Worm (Caenorhabditis elegans) whole organism, L4 larva: ENCODE results near the gene T22B3.3.

ENCODE experiments used
- D1046.2 ChIP-seq: fragments of 200-800 bp; sonication (Bioruptor generic); IDR thresholded peaks from 2 replicates; pipeline ENCODE4 v1.3.6; 2022; ENCODE audit warnings: missing genetic modification characterization, missing compliant biosample characterization
- F10B5.3 ChIP-seq: sonication (generic microtip); optimal IDR thresholded peaks from 2 replicates; lab custom pipeline; 2016; ENCODE audit warnings: mild to moderate bottlenecking, missing genetic modification characterization, missing compliant biosample characterization
- F49E8.2 ChIP-seq: sonication (generic microtip); optimal IDR thresholded peaks from 2 replicates; lab custom pipeline; 2016; ENCODE audit warnings: missing compliant biosample characterization, mild to moderate bottlenecking, missing genetic modification characterization, borderline replicate concordance
- Y48G9A.11 ChIP-seq: fragments of 200-800 bp; sonication (Bioruptor generic); IDR thresholded peaks from 2 replicates; pipeline ENCODE4 v1.3.6; 2022; ENCODE audit warnings: missing genetic modification reagents, missing genetic modification characterization, missing compliant biosample characterization
- Y5F2A.4 ChIP-seq: fragments of 200-800 bp; sonication (Bioruptor generic); optimal IDR thresholded peaks from 2 replicates; lab custom pipeline; 2018; ENCODE audit warnings: mild to moderate bottlenecking, missing genetic modification characterization, missing compliant biosample characterization
- aha-1 ChIP-seq: fragments of 150-350 bp; peaks from one replicate; lab custom pipeline; 2014; ENCODE audit warnings: missing biosample characterization, missing genetic modification characterization
- arid-1 ChIP-seq: fragments of 200-800 bp; sonication (Bioruptor generic); conservative IDR thresholded peaks from 2 replicates; pipeline ENCODE4 v1.3.6; 2022; ENCODE audit warnings: missing genetic modification reagents, missing genetic modification characterization, missing compliant biosample characterization
- ceh-32 ChIP-seq: sonication (generic microtip); optimal IDR thresholded peaks from 2 replicates; lab custom pipeline; 2016; ENCODE audit warnings: mild to moderate bottlenecking, missing genetic modification characterization, missing compliant biosample characterization; ENCODE audit not compliant: poor library complexity
- ces-1 ChIP-seq: fragments of 150-350 bp; sonication (generic microtip); optimal IDR thresholded peaks from 4 replicates; lab custom pipeline; 2014; ENCODE audit warnings: missing biosample characterization, missing genetic modification reagents, missing genetic modification characterization
- daf-16 ChIP-seq, 3 experiments: sonication (generic microtip); optimal IDR thresholded peaks; 2 replicates each; lab custom pipeline; 2016 to 2017; ENCODE audit warnings: missing genetic modification characterization in 3 of 3, missing genetic modification reagents in 3 of 3, mild to moderate bottlenecking in 2 of 3, missing compliant biosample characterization in 2 of 3, missing biosample characterization in 1 of 3, moderate library complexity in 1 of 3
- duxl-1 ChIP-seq: sonication (generic microtip); optimal IDR thresholded peaks from 2 replicates; lab custom pipeline; 2016; ENCODE audit warnings: mild to moderate bottlenecking, missing genetic modification characterization, moderate library complexity, missing compliant biosample characterization; ENCODE audit not compliant: poor library complexity
- dve-1 ChIP-seq: sonication (generic microtip); optimal IDR thresholded peaks from 2 replicates; lab custom pipeline; 2017; ENCODE audit warnings: antibody characterized with exemption, mild to moderate bottlenecking, missing genetic modification characterization, missing compliant biosample characterization; ENCODE audit not compliant: insufficient read depth
- egl-43 ChIP-seq: fragments of 200-800 bp; sonication (Bioruptor generic); IDR thresholded peaks from 2 replicates; pipeline ENCODE4 v1.3.6; 2022; ENCODE audit warnings: missing genetic modification reagents, missing genetic modification characterization, missing compliant biosample characterization
- hlh-11 ChIP-seq: fragments of 200-800 bp; sonication (Bioruptor generic); optimal IDR thresholded peaks from 2 replicates; lab custom pipeline; 2018; ENCODE audit warnings: mild to moderate bottlenecking, missing genetic modification characterization, missing compliant biosample characterization
- hlh-30 ChIP-seq: sonication (generic microtip); optimal IDR thresholded peaks from 2 replicates; lab custom pipeline; 2017; ENCODE audit warnings: antibody characterized with exemption, mild to moderate bottlenecking, missing genetic modification characterization, missing compliant biosample characterization; ENCODE audit not compliant: insufficient read depth
- lin-29 ChIP-seq: fragments of 200-800 bp; sonication (Bioruptor generic); IDR thresholded peaks from 2 replicates; pipeline ENCODE4 v1.3.6; 2022; ENCODE audit warnings: missing genetic modification reagents, missing genetic modification characterization, missing compliant biosample characterization
- lsy-2 ChIP-seq, 2 experiments: fragments of 150-350 bp in 1 of 2; sonication (generic microtip) in 1 of 2; optimal IDR thresholded peaks; 2 replicates each; lab custom pipeline; 2014 to 2017; ENCODE audit warnings: missing biosample characterization in 2 of 2, missing genetic modification characterization in 2 of 2
- mxl-2 ChIP-seq: fragments of 200-800 bp; sonication (Bioruptor generic); conservative IDR thresholded peaks from 2 replicates; pipeline ENCODE4 v1.3.6; 2022; ENCODE audit warnings: missing genetic modification reagents, missing genetic modification characterization, missing compliant biosample characterization
- nhr-11 ChIP-seq: fragments of 150-350 bp; optimal IDR thresholded peaks from 2 replicates; lab custom pipeline; 2014; ENCODE audit warnings: missing biosample characterization, missing genetic modification characterization
- nhr-237 ChIP-seq: sonication (generic microtip); optimal IDR thresholded peaks from 2 replicates; lab custom pipeline; 2017; ENCODE audit warnings: missing biosample characterization, missing genetic modification characterization
- nhr-25 ChIP-seq: sonication (generic microtip); optimal IDR thresholded peaks from 2 replicates; lab custom pipeline; 2017; ENCODE audit warnings: missing genetic modification characterization, mild to moderate bottlenecking, missing compliant biosample characterization, antibody characterized with exemption, moderate library complexity, borderline replicate concordance; ENCODE audit not compliant: insufficient read depth
- nhr-28 ChIP-seq: fragments of 150-350 bp; optimal IDR thresholded peaks from 2 replicates; lab custom pipeline; 2014; ENCODE audit warnings: missing biosample characterization, missing genetic modification characterization
- nhr-42 ChIP-seq: fragments of 200-800 bp; sonication (Bioruptor generic); IDR thresholded peaks from 2 replicates; pipeline ENCODE4 v1.3.6; 2022; ENCODE audit warnings: missing genetic modification characterization, missing compliant biosample characterization
- nhr-48 ChIP-seq: sonication (generic microtip); optimal IDR thresholded peaks from 2 replicates; lab custom pipeline; 2016; ENCODE audit warnings: mild to moderate bottlenecking, missing genetic modification characterization, missing compliant biosample characterization
- nhr-6 ChIP-seq: fragments of 150-350 bp; optimal IDR thresholded peaks from 2 replicates; lab custom pipeline; 2014; ENCODE audit warnings: missing biosample characterization, missing genetic modification characterization
- nhr-77 ChIP-seq: fragments of 150-350 bp; optimal IDR thresholded peaks from 2 replicates; lab custom pipeline; 2014; ENCODE audit warnings: missing biosample characterization, missing genetic modification characterization
- pha-4 ChIP-seq, 2 experiments: fragments of 150-350 bp in 1 of 2; fragments of 200-800 bp in 1 of 2; sonication (Bioruptor generic) in 1 of 2; IDR thresholded peaks in 1 of 2; optimal IDR thresholded peaks in 1 of 2; 2 replicates each; pipeline versions ENCODE4 v1.3.6 to Lab custom; 2014 to 2022; ENCODE audit warnings: missing genetic modification characterization in 2 of 2, missing genetic modification reagents in 2 of 2, missing biosample characterization in 1 of 2, missing compliant biosample characterization in 1 of 2
- php-3 ChIP-seq: fragments of 200-800 bp; sonication (Bioruptor generic); IDR thresholded peaks from 2 replicates; pipeline ENCODE4 v1.3.6; 2022; ENCODE audit warnings: missing genetic modification reagents, missing genetic modification characterization, missing compliant biosample characterization
- pqm-1 ChIP-seq: sonication (generic microtip); optimal IDR thresholded peaks from 2 replicates; lab custom pipeline; 2017; ENCODE audit warnings: missing biosample characterization, missing genetic modification characterization
- saeg-2 ChIP-seq: fragments of 200-800 bp; sonication (Bioruptor generic); IDR thresholded peaks from 2 replicates; pipeline ENCODE4 v1.3.6; 2022; ENCODE audit warnings: missing genetic modification reagents, missing genetic modification characterization, missing compliant biosample characterization
- snpc-1.2 ChIP-seq: fragments of 200-800 bp; sonication (Bioruptor generic); IDR thresholded peaks from 2 replicates; pipeline ENCODE4 v1.3.6; 2022; ENCODE audit warnings: missing genetic modification reagents, missing genetic modification characterization, missing compliant biosample characterization
- snpc-4 ChIP-seq: fragments of 150-350 bp; optimal IDR thresholded peaks from 2 replicates; lab custom pipeline; 2014; ENCODE audit warnings: missing biosample characterization, missing genetic modification characterization
- unc-62 ChIP-seq, 3 experiments: fragments of 150-350 bp in 1 of 3; sonication (generic microtip); optimal IDR thresholded peaks in 2 of 3; peaks in 1 of 3; 1 replicate in 1 of 3; 2 replicates in 2 of 3; lab custom pipeline; 2014 to 2017; ENCODE audit warnings: missing biosample characterization in 3 of 3, missing genetic modification characterization in 3 of 3, missing genetic modification reagents in 3 of 3, missing genotype in 1 of 3
- zfp-2 ChIP-seq: sonication (generic microtip); optimal IDR thresholded peaks from 2 replicates; lab custom pipeline; 2016; ENCODE audit warnings: mild to moderate bottlenecking, missing genetic modification characterization, missing compliant biosample characterization
- zfp-3 ChIP-seq: fragments of 200-800 bp; sonication (Bioruptor generic); conservative IDR thresholded peaks from 2 replicates; pipeline ENCODE4 v1.3.6; 2022; ENCODE audit warnings: missing genetic modification reagents, missing genetic modification characterization, missing compliant biosample characterization
- zip-2 ChIP-seq: fragments of 150-350 bp; optimal IDR thresholded peaks from 2 replicates; lab custom pipeline; 2014; ENCODE audit warnings: missing biosample characterization, missing genetic modification characterization

T22B3.3 gene

DNA sequence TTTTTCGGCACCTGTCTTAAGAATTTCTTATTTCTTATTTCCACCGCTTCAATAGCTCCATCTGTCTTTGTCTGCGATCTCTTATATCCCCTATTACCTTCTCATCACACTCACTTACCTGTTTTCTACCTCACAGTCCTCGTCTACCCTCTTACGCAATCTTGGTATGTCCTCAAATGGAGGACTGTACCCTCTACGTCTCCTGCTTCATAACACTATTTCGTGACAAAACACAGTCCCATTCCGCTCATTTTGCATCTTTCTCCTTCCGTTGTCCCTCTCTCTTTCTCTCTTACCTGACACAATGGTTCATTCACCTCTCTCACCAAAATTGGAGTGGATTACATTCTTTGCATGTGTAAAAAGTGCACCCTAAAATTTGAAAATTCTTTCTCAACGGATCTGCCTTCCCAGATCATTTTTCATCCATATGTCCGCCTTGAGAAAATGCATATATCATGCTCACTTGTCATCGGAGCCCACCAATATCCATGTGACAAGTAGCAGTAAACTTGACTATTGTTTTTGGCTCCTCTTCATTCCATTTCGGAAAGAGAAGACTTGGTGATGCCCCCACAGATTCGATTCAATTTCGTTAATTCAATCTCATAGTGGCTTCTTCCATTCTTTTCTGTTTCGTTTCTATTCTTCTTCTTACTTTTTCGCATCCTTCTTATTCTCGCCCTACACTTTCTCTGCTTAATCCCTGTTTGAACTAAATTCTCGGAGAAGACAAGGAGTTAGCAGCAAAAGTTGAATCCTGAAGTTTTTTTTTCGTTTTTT lies 13.7 kb upstream of the T22B3.3 start:
- TF ChIP-seq ces-1 (GFP tag; lab: Kevin White, UChicago): peak; percentile 23
- TF ChIP-seq nhr-42 (GFP tag; lab: Robert Waterston, UW): no peak
- TF ChIP-seq lsy-2 (tag; optimal IDR thresholded peaks at IDR 0.05; lab: Kevin White, UChicago): peak in 1 of 2 experiments; percentile 8

DNA sequence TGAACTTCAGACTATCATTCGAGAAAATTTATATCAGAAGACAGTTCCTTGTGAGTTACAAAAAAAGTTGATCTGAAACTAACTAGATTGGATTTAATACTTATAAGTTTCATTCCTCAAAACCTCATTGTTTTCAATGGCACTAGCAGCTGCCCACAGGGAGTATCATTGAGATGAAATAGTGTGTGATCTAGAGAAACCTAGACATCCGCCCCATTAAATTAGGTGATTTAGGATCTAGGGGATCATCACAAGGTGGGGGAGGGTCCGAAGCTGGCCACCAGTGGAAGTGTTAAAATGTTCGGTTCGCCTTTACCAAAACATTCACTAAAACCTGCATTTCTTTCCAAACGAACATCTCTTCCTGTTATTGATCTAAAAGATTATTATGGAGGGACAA lies 12.8 kb upstream of the T22B3.3 start:
- TF ChIP-seq nhr-11 (tag; lab: Kevin White, UChicago): peak; percentile 18
- TF ChIP-seq F10B5.3: no peak
- TF ChIP-seq snpc-4: no peak

DNA sequence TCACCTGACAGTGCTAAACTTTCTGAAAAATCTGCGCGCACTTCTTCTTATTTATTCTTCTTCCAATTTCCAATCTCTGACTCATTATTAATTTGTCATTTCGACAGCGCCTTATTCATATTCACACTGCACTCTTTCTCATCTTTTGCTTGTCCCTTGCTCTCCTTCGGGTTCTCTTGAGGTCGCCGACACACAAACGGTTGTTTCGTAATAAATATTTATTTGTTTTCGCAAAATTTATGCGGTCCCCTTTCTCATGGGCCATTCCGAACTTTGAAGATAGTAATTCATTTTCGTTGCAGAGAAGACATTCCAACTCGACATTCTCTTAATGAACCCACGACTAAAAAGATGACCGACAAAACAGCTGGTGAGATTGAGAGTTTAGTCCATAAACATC lies 11.2 kb upstream of the T22B3.3 start, which contains the start of gene magi-1:
magi-1 (plus strand) TSS at position 301 of the 400 bp plus-strand sequence.
- TF ChIP-seq nhr-28 (tag; lab: Kevin White, UChicago) (no peak), duxl-1 (tag; lab: Kevin White, UChicago) (no peak), egl-43 (GFP tag; lab: Robert Waterston, UW) (no peak), zip-2 (tag; lab: Kevin White, UChicago) (no peak), saeg-2 (GFP tag; lab: Robert Waterston, UW) (no peak), zfp-2 (tag; lab: Kevin White, UChicago) (no peak), Y5F2A.4 (GFP tag; lab: Kevin White, UChicago) (no peak)

DNA sequence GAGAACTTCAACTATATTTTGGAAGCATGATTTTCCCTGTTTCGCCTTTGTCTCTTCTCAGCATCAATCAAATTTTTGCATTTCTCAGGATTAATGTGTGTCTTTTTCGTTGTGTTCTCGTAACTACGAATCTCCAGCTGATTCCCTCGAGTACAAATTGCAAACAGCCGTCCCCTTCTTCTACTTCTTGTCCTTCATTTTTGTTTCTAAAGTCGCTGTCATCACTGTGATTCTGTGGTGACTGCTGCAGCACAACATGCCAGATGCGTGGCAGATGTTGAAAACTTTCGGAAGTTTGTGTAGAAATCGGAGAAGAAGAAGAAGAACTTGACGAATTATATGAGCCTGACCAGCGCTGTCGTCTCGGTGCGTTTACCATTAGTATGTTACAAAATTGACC lies 9.7 kb upstream of the T22B3.3 start:
- TF ChIP-seq pqm-1 (no peak), saeg-2 (GFP tag; lab: Robert Waterston, UW) (no peak), pha-4 (GFP tag; IDR thresholded peaks at IDR 0.05; lab: Robert Waterston, UW) (no peak), pha-4 (tag; optimal IDR thresholded peaks at IDR 0.05; lab: Kevin White, UChicago) (no peak)

DNA sequence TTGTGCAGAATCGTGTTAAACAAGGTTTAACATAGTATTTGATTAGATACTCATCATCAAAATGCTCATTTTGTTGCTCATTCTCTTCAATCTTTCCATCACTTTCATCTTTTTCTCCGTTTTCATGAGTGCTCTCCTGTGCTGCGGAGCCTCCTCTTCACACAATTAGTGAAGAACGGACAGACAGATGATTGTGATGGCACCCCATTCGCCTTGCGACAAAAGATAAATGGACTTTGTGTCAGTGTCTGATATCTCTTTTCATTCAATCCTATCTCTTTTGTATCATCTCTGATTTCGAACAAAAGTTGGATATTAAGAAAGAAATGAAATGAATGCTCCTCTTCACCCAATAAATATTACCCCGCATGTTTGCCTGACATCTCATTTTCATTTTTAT lies 6.7 kb upstream of the T22B3.3 start:
- TF ChIP-seq hlh-11 (tag; lab: Kevin White, UChicago): peak; percentile 9
- TF ChIP-seq unc-62 (GFP tag; optimal IDR thresholded peaks at IDR 0.05 in 1 of 2; lab: Kevin White, UChicago): peak in 1 of 2 experiments; percentile 49
- no peak for TF ChIP-seq unc-62 (tag; optimal IDR thresholded peaks at IDR 0.05; lab: Kevin White, UChicago)
- TF ChIP-seq daf-16 (GFP tag; optimal IDR thresholded peaks at IDR 0.05; lab: Kevin White, UChicago): peak in 1 of 2 experiments; percentile 22
- TF ChIP-seq daf-16 (tag; optimal IDR thresholded peaks at IDR 0.05; lab: Kevin White, UChicago): no peak
- TF ChIP-seq D1046.2 (GFP tag; lab: Robert Waterston, UW): no peak
- no peak for TF ChIP-seq ceh-32

DNA sequence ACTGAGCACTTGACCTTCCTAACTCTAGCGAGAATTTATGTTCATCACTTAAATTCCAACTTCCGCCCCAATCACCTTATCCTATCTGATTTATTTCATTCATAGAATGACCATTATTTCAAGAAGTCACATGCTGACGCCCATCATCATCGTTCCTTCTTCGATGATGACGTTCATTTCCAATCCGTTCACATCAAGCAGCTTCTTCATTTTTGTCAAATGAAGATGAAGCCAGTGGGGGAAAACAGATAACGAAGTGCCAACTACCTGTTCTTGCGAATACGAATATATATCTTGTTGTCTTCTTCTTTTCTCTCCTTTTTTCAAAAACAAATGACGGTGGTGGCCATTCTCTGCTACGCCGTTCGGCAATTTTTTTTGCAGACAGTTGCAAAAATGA lies 1.7 kb downstream of the T22B3.3 start:
- TF ChIP-seq hlh-11 (tag; lab: Kevin White, UChicago): peak; percentile 47
- TF ChIP-seq unc-62 (GFP tag; optimal IDR thresholded peaks at IDR 0.05 in 1 of 2; lab: Kevin White, UChicago): peak in 1 of 2 experiments; percentile 33
- TF ChIP-seq unc-62 (tag; optimal IDR thresholded peaks at IDR 0.05; lab: Kevin White, UChicago): no peak
- TF ChIP-seq nhr-28 (tag; lab: Kevin White, UChicago): peak; percentile 16
- TF ChIP-seq nhr-48 (tag; lab: Kevin White, UChicago): peak; percentile 12
- TF ChIP-seq Y5F2A.4 (GFP tag; lab: Kevin White, UChicago): no peak
- no peak for TF ChIP-seq nhr-237 (tag; lab: Kevin White, UChicago)
- TF ChIP-seq hlh-30 (tag; lab: Kevin White, UChicago): peak; percentile 19
- peak; percentile 79 for TF ChIP-seq aha-1 (tag; lab: Kevin White, UChicago)
- TF ChIP-seq, all 104 proteins: peak for 6

DNA sequence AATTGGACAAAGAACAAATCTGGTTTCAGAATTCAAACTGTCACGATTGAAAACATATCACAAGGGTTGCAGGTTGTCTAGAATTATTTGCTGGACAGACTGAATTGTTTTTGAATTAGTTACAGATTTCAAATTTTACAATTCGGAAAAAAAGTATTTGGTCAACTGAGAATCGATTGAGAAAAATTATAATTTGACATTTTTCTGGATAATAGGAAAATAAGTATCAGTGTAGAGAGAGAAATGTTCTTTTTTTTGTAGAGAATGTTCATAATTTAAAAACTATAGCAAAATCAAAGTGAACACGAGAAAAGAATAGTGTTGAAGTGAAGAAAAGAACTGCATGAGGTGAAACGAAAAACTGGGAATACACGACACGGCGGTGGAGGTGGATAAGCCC lies 2.8 kb downstream of the T22B3.3 start, which contains the start of gene dpy-20:
dpy-20 (minus strand) TSS at position 101 of the 400 bp plus-strand sequence.
- no peak for TF ChIP-seq zfp-3
- TF ChIP-seq mxl-2 (GFP tag; lab: Robert Waterston, UW): no peak
- no peak for TF ChIP-seq arid-1 (GFP tag; lab: Robert Waterston, UW)
- TF ChIP-seq nhr-25: no peak
- TF ChIP-seq nhr-77 (tag; lab: Kevin White, UChicago): no peak
- no peak for TF ChIP-seq snpc-1.2 (GFP tag; lab: Robert Waterston, UW)
- TF ChIP-seq dve-1: no peak
- no peak for TF ChIP-seq lin-29 (GFP tag; lab: Robert Waterston, UW)
- no peak for TF ChIP-seq nhr-6 (tag; lab: Kevin White, UChicago)
- no peak for TF ChIP-seq Y48G9A.11 (GFP tag; lab: Robert Waterston, UW)
- TF ChIP-seq php-3: no peak
- TF ChIP-seq F49E8.2: no peak
